Worm (Caenorhabditis elegans) whole organism, L2 larva: Measurements from ENCODE around the gene cyp-13A10.
A peak's percentile ranks its signal among the peaks of the same experiment; 100 is the strongest.

Source experiments
- C34F6.9 ChIP-seq: fragments of 150-350 bp; optimal IDR thresholded peaks from 2 replicates; lab custom pipeline; 2014; ENCODE audit warnings: missing biosample characterization, missing genetic modification characterization
- F13H6.1 ChIP-seq: sonication (generic microtip); optimal IDR thresholded peaks from 2 replicates; lab custom pipeline; 2016; ENCODE audit warnings: missing genetic modification characterization, missing compliant biosample characterization
- R02D3.7 ChIP-seq: fragments of 150-350 bp; optimal IDR thresholded peaks from 2 replicates; lab custom pipeline; 2014; ENCODE audit warnings: missing biosample characterization, missing genetic modification characterization
- Y55F3AM.14 ChIP-seq: fragments of 200-800 bp; sonication (Bioruptor generic); optimal IDR thresholded peaks from 2 replicates; lab custom pipeline; 2018; ENCODE audit warnings: mild to moderate bottlenecking, missing genetic modification characterization, missing compliant biosample characterization
- ZK546.5 ChIP-seq: sonication (generic microtip); optimal IDR thresholded peaks from 2 replicates; lab custom pipeline; 2017; ENCODE audit warnings: missing biosample characterization, missing genetic modification characterization
- alr-1 ChIP-seq: fragments of 150-350 bp; optimal IDR thresholded peaks from 2 replicates; lab custom pipeline; 2014; ENCODE audit warnings: missing biosample characterization, missing genetic modification characterization
- aly-2 ChIP-seq: fragments of 150-350 bp; optimal IDR thresholded peaks from 2 replicates; lab custom pipeline; 2014; ENCODE audit warnings: missing biosample characterization, missing genetic modification characterization
- ama-1 ChIP-seq: fragments of 150-350 bp; optimal IDR thresholded peaks from 2 replicates; lab custom pipeline; 2018; ENCODE audit warnings: inconsistent platforms
- blmp-1 ChIP-seq: sonication (generic microtip); optimal IDR thresholded peaks from 2 replicates; lab custom pipeline; 2017; ENCODE audit warnings: missing genetic modification characterization, mild to moderate bottlenecking, missing compliant biosample characterization, antibody characterized with exemption, moderate library complexity; ENCODE audit not compliant: insufficient read depth
- ceh-16 ChIP-seq: fragments of 150-350 bp; optimal IDR thresholded peaks from 2 replicates; lab custom pipeline; 2014; ENCODE audit warnings: missing biosample characterization, missing genetic modification characterization
- ceh-82 ChIP-seq: fragments of 150-350 bp; optimal IDR thresholded peaks from 2 replicates; lab custom pipeline; 2014; ENCODE audit warnings: missing biosample characterization, missing genetic modification characterization
- crh-2 ChIP-seq: sonication (generic microtip); optimal IDR thresholded peaks from 2 replicates; lab custom pipeline; 2017; ENCODE audit warnings: missing biosample characterization, missing genetic modification characterization
- dmd-4 ChIP-seq: sonication (generic microtip); optimal IDR thresholded peaks from 2 replicates; lab custom pipeline; 2017; ENCODE audit warnings: missing biosample characterization, missing genetic modification characterization
- egl-27 ChIP-seq: sonication (generic microtip); optimal IDR thresholded peaks from 3 replicates; lab custom pipeline; 2017; ENCODE audit warnings: missing biosample characterization, missing genetic modification reagents, missing genetic modification characterization
- elt-1 ChIP-seq: fragments of 150-350 bp; optimal IDR thresholded peaks from 2 replicates; lab custom pipeline; 2014; ENCODE audit warnings: missing biosample characterization, missing genetic modification characterization
- elt-3 ChIP-seq: sonication (generic microtip); optimal IDR thresholded peaks from 2 replicates; lab custom pipeline; 2017; ENCODE audit warnings: missing biosample characterization, missing genetic modification characterization
- fos-1 ChIP-seq: fragments of 150-350 bp; optimal IDR thresholded peaks from 2 replicates; lab custom pipeline; 2014; ENCODE audit warnings: missing biosample characterization, missing genetic modification characterization
- gmeb-1 ChIP-seq: fragments of 150-350 bp; optimal IDR thresholded peaks from 2 replicates; lab custom pipeline; 2014; ENCODE audit warnings: missing biosample characterization, missing genetic modification characterization
- lin-11 ChIP-seq: fragments of 150-350 bp; sonication (generic microtip); optimal IDR thresholded peaks from 2 replicates; lab custom pipeline; 2014; ENCODE audit warnings: missing biosample characterization, missing genetic modification characterization, inconsistent platforms, mixed read lengths
- lin-13 ChIP-seq: fragments of 150-350 bp; optimal IDR thresholded peaks from 2 replicates; lab custom pipeline; 2014; ENCODE audit warnings: missing biosample characterization, missing genetic modification reagents, missing genetic modification characterization
- lin-39 ChIP-seq: fragments of 150-350 bp; optimal IDR thresholded peaks from 2 replicates; lab custom pipeline; 2014; ENCODE audit warnings: missing biosample characterization, missing genetic modification reagents, missing genetic modification characterization
- lsy-2 ChIP-seq, 2 experiments: fragments of 150-350 bp in 1 of 2; sonication (generic microtip) in 1 of 2; optimal IDR thresholded peaks; 2 replicates each; lab custom pipeline; 2014 to 2017; ENCODE audit warnings: missing biosample characterization in 2 of 2, missing genetic modification characterization in 2 of 2
- mab-5 ChIP-seq: fragments of 150-350 bp; optimal IDR thresholded peaks from 2 replicates; lab custom pipeline; 2014; ENCODE audit warnings: missing biosample characterization, missing genetic modification characterization
- mbf-1 ChIP-seq: sonication (generic microtip); optimal IDR thresholded peaks from 2 replicates; lab custom pipeline; 2017; ENCODE audit warnings: missing biosample characterization, missing genetic modification characterization
- mdl-1 ChIP-seq, 2 experiments: fragments of 150-350 bp in 1 of 2; sonication (generic microtip) in 1 of 2; optimal IDR thresholded peaks; 2 replicates each; lab custom pipeline; 2017; ENCODE audit warnings: missing biosample characterization in 2 of 2, missing genetic modification characterization in 2 of 2
- nhr-10 ChIP-seq: sonication (generic microtip); optimal IDR thresholded peaks from 2 replicates; lab custom pipeline; 2017; ENCODE audit warnings: missing biosample characterization, missing genetic modification characterization
- nhr-11 ChIP-seq: fragments of 150-350 bp; optimal IDR thresholded peaks from 2 replicates; lab custom pipeline; 2014; ENCODE audit warnings: missing biosample characterization, missing genetic modification characterization
- nhr-12 ChIP-seq: fragments of 150-350 bp; optimal IDR thresholded peaks from 2 replicates; lab custom pipeline; 2014; ENCODE audit warnings: missing biosample characterization, missing genetic modification characterization
- nhr-129 ChIP-seq: fragments of 150-350 bp; optimal IDR thresholded peaks from 2 replicates; lab custom pipeline; 2014; ENCODE audit warnings: missing biosample characterization, missing genetic modification characterization
- nhr-21 ChIP-seq: fragments of 150-350 bp; optimal IDR thresholded peaks from 2 replicates; lab custom pipeline; 2014; ENCODE audit warnings: missing biosample characterization, missing genetic modification characterization
- nhr-23 ChIP-seq: fragments of 150-350 bp; optimal IDR thresholded peaks from 2 replicates; lab custom pipeline; 2014; ENCODE audit warnings: missing biosample characterization, missing genetic modification reagents, missing genetic modification characterization
- nhr-237 ChIP-seq: fragments of 150-350 bp; optimal IDR thresholded peaks from 2 replicates; lab custom pipeline; 2014; ENCODE audit warnings: missing biosample characterization, missing genetic modification characterization
- nhr-25 ChIP-seq: fragments of 150-350 bp; sonication (generic microtip); optimal IDR thresholded peaks from 3 replicates; lab custom pipeline; 2014; ENCODE audit warnings: missing biosample characterization, missing genetic modification characterization
- nhr-6 ChIP-seq: fragments of 150-350 bp; optimal IDR thresholded peaks from 2 replicates; lab custom pipeline; 2014; ENCODE audit warnings: missing biosample characterization, missing genetic modification characterization
- nhr-77 ChIP-seq: fragments of 150-350 bp; optimal IDR thresholded peaks from 2 replicates; lab custom pipeline; 2014; ENCODE audit warnings: missing biosample characterization, missing genetic modification characterization
- peb-1 ChIP-seq: fragments of 150-350 bp; optimal IDR thresholded peaks from 2 replicates; lab custom pipeline; 2014; ENCODE audit warnings: missing biosample characterization, missing genetic modification characterization
- sem-4 ChIP-seq: fragments of 150-350 bp; optimal IDR thresholded peaks from 2 replicates; lab custom pipeline; 2014; ENCODE audit warnings: missing biosample characterization, missing genetic modification reagents, missing genetic modification characterization
- skn-1 ChIP-seq: sonication (generic microtip); optimal IDR thresholded peaks from 2 replicates; lab custom pipeline; 2017; ENCODE audit warnings: missing biosample characterization, missing genetic modification characterization
- sma-3 ChIP-seq: sonication (generic microtip); optimal IDR thresholded peaks from 2 replicates; lab custom pipeline; 2016; ENCODE audit warnings: missing genetic modification reagents, missing genetic modification characterization, missing compliant biosample characterization
- sma-9 ChIP-seq, 2 experiments: fragments of 150-350 bp in 1 of 2; sonication (generic microtip) in 1 of 2; optimal IDR thresholded peaks; 2 replicates each; lab custom pipeline; 2014 to 2016; ENCODE audit warnings: missing genetic modification characterization in 2 of 2, mild to moderate bottlenecking in 1 of 2, missing biosample characterization in 1 of 2, missing compliant biosample characterization in 1 of 2, missing genetic modification reagents in 1 of 2, moderate library complexity in 1 of 2
- snpc-4 ChIP-seq: fragments of 150-350 bp; optimal IDR thresholded peaks from 2 replicates; lab custom pipeline; 2014; ENCODE audit warnings: missing biosample characterization, missing genetic modification characterization
- unc-39 ChIP-seq: fragments of 150-350 bp; optimal IDR thresholded peaks from 2 replicates; lab custom pipeline; 2014; ENCODE audit warnings: missing biosample characterization, missing genetic modification characterization
- unc-55 ChIP-seq: fragments of 150-350 bp; sonication (generic microtip); optimal IDR thresholded peaks from 3 replicates; lab custom pipeline; 2014; ENCODE audit warnings: missing biosample characterization, missing genetic modification reagents, missing genetic modification characterization
- unc-62 ChIP-seq: fragments of 150-350 bp; optimal IDR thresholded peaks from 2 replicates; lab custom pipeline; 2014; ENCODE audit warnings: missing biosample characterization, missing genetic modification reagents, missing genetic modification characterization
- zag-1 ChIP-seq: fragments of 150-350 bp; optimal IDR thresholded peaks from 2 replicates; lab custom pipeline; 2014; ENCODE audit warnings: missing biosample characterization, missing genetic modification characterization
- ztf-1 ChIP-seq: fragments of 200-800 bp; sonication (Bioruptor generic); conservative IDR thresholded peaks from 2 replicates; pipeline ENCODE4 v1.3.6; 2022; ENCODE audit warnings: missing genetic modification characterization, missing compliant biosample characterization
- ztf-11 ChIP-seq: sonication (generic microtip); optimal IDR thresholded peaks from 2 replicates; lab custom pipeline; 2017; ENCODE audit warnings: missing biosample characterization, missing genetic modification characterization
- ztf-4 ChIP-seq: fragments of 150-350 bp; optimal IDR thresholded peaks from 2 replicates; lab custom pipeline; 2014; ENCODE audit warnings: missing biosample characterization, missing genetic modification characterization

The cyp-13A10 gene

ce11 chrII:9668959-9669358 lies 6.3 kb upstream of the cyp-13A10 start, which contains the start of gene taf-8:
Gene taf-8 (plus strand): TSS chrII:9669318.
- no peak for TF ChIP-seq nhr-23 (tag; lab: Kevin White, UChicago)
- peak; percentile 86 for TF ChIP-seq R02D3.7 (tag; lab: Kevin White, UChicago)
- TF ChIP-seq nhr-10 (tag; lab: Kevin White, UChicago) = no peak
- TF ChIP-seq dmd-4 (tag; lab: Kevin White, UChicago) = no peak
- TF ChIP-seq ama-1 (lab: Kevin White, UChicago) = no peak
- no peak for TF ChIP-seq ztf-1 (GFP tag; lab: Robert Waterston, UW)
- no peak for TF ChIP-seq snpc-4
- no peak for TF ChIP-seq F13H6.1 (tag; lab: Kevin White, UChicago)
- TF ChIP-seq nhr-25 (tag; lab: Kevin White, UChicago) = no peak
- no peak for TF ChIP-seq sem-4 (tag; lab: Kevin White, UChicago)
- no peak for TF ChIP-seq lin-39
- TF ChIP-seq ZK546.5 (tag; lab: Kevin White, UChicago) = no peak
- TF ChIP-seq crh-2 = peak; percentile 67
- no peak for TF ChIP-seq lin-11 (tag; lab: Kevin White, UChicago)
- TF ChIP-seq nhr-21 = peak; percentile 26
- no peak for TF ChIP-seq Y55F3AM.14 (GFP tag; lab: Kevin White, UChicago)
- peak; percentile 22 for TF ChIP-seq nhr-129 (tag; lab: Kevin White, UChicago)
- TF ChIP-seq nhr-237 (tag; lab: Kevin White, UChicago) = no peak
- peak; percentile 38 for TF ChIP-seq lin-13 (GFP tag; lab: Kevin White, UChicago)
- peak; percentile 5 to 85 for TF ChIP-seq lsy-2 (tag; optimal IDR thresholded peaks at IDR 0.05; lab: Kevin White, UChicago)
- no peak for TF ChIP-seq elt-3 (tag; lab: Kevin White, UChicago)
- TF ChIP-seq sma-9 (GFP tag; optimal IDR thresholded peaks at IDR 0.05; lab: Kevin White, UChicago) = peak; percentile 49
- no peak for TF ChIP-seq sma-9 (tag; optimal IDR thresholded peaks at IDR 0.05; lab: Kevin White, UChicago)
- TF ChIP-seq nhr-11 (tag; lab: Kevin White, UChicago) = no peak
- TF ChIP-seq blmp-1 (tag; lab: Kevin White, UChicago) = no peak
- TF ChIP-seq ceh-16 (tag; lab: Kevin White, UChicago) = no peak
- TF ChIP-seq ztf-4 (tag; lab: Kevin White, UChicago) = no peak
- peak; percentile 63 for TF ChIP-seq gmeb-1 (tag; lab: Kevin White, UChicago)
- no peak for TF ChIP-seq peb-1 (tag; lab: Kevin White, UChicago)
- no peak for TF ChIP-seq alr-1
- TF ChIP-seq nhr-12 (tag; lab: Kevin White, UChicago) = no peak
- TF ChIP-seq mab-5 (tag; lab: Kevin White, UChicago) = peak; percentile 7
- TF ChIP-seq mdl-1 (tag; optimal IDR thresholded peaks at IDR 0.05; lab: Kevin White, UChicago) = no peak
- TF ChIP-seq elt-1 (tag; lab: Kevin White, UChicago) = no peak
- TF ChIP-seq fos-1 (tag; lab: Kevin White, UChicago) = no peak
- peak; percentile 78 for TF ChIP-seq C34F6.9 (tag; lab: Kevin White, UChicago)
- TF ChIP-seq unc-62 (GFP tag; lab: Kevin White, UChicago) = no peak
- no peak for TF ChIP-seq zag-1 (tag; lab: Kevin White, UChicago)
- TF ChIP-seq egl-27 (tag; lab: Kevin White, UChicago) = no peak
- TF ChIP-seq nhr-6 (tag; lab: Kevin White, UChicago) = no peak
- TF ChIP-seq ztf-11 (tag; lab: Kevin White, UChicago) = no peak
- peak; percentile 83 for TF ChIP-seq unc-55
- TF ChIP-seq sma-3 (GFP tag; lab: Kevin White, UChicago) = peak; percentile 32
- no peak for TF ChIP-seq aly-2 (tag; lab: Kevin White, UChicago)
- no peak for TF ChIP-seq unc-39 (tag; lab: Kevin White, UChicago)
- TF ChIP-seq nhr-77 = no peak
- TF ChIP-seq ceh-82 = no peak
- TF ChIP-seq skn-1 (tag; lab: Kevin White, UChicago) = no peak
- no peak for TF ChIP-seq mbf-1
